Fruit fly (Drosophila melanogaster): ENCODE results near the gene Ppt1.

DNA sequence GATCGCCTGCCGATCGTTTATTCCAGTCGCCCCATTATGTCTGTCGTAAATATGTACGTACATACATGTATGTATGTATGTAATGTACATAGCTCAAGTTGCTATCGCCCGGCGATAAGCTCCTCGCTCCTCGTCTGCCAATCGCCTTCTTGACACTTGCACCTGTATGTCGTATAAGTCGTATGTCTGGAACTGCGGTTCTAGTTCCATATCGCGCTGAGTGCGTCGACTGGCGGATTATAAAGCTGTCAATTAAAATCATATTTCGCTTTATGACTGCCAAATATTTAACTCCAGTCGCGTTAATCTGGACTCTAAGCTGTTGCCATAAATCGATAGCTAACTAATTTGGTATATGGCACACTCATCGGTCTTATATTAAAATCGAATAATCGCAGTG, 4.6 kb downstream of the Ppt1 start:
- TF ChIP-seq psq (optimal IDR thresholded peaks at IDR 0.05) (no peak), Sin3A (optimal IDR thresholded peaks at IDR 0.05) (no peak), insv (optimal IDR thresholded peaks at IDR 0.05) (no peak)

Data from Kc167 (cell line).